Worm (Caenorhabditis elegans) whole organism, L2 larva: ENCODE results near the gene T19C4.1.

Experiments used
- R02D3.7 ChIP-seq: fragments of 150-350 bp; optimal IDR thresholded peaks from 2 replicates; lab custom pipeline; 2014; ENCODE audit warnings: missing biosample characterization, missing genetic modification characterization
- aly-2 ChIP-seq: fragments of 150-350 bp; optimal IDR thresholded peaks from 2 replicates; lab custom pipeline; 2014; ENCODE audit warnings: missing biosample characterization, missing genetic modification characterization
- ama-1 ChIP-seq: fragments of 150-350 bp; optimal IDR thresholded peaks from 2 replicates; lab custom pipeline; 2018; ENCODE audit warnings: inconsistent platforms
- dmd-4 ChIP-seq: sonication (generic microtip); optimal IDR thresholded peaks from 2 replicates; lab custom pipeline; 2017; ENCODE audit warnings: missing biosample characterization, missing genetic modification characterization
- lin-13 ChIP-seq: fragments of 150-350 bp; optimal IDR thresholded peaks from 2 replicates; lab custom pipeline; 2014; ENCODE audit warnings: missing biosample characterization, missing genetic modification reagents, missing genetic modification characterization
- lin-39 ChIP-seq: fragments of 150-350 bp; optimal IDR thresholded peaks from 2 replicates; lab custom pipeline; 2014; ENCODE audit warnings: missing biosample characterization, missing genetic modification reagents, missing genetic modification characterization
- mdl-1 ChIP-seq, 2 experiments: fragments of 150-350 bp in 1 of 2; sonication (generic microtip) in 1 of 2; optimal IDR thresholded peaks; 2 replicates each; lab custom pipeline; 2017; ENCODE audit warnings: missing biosample characterization in 2 of 2, missing genetic modification characterization in 2 of 2
- nhr-237 ChIP-seq: fragments of 150-350 bp; optimal IDR thresholded peaks from 2 replicates; lab custom pipeline; 2014; ENCODE audit warnings: missing biosample characterization, missing genetic modification characterization
- snpc-4 ChIP-seq: fragments of 150-350 bp; optimal IDR thresholded peaks from 2 replicates; lab custom pipeline; 2014; ENCODE audit warnings: missing biosample characterization, missing genetic modification characterization

- TF ChIP-seq snpc-4 (tag; lab: Kevin White, UChicago) (no peak), ama-1 (lab: Kevin White, UChicago) (no peak), R02D3.7 (tag; lab: Kevin White, UChicago) (no peak), lin-13 (GFP tag; lab: Kevin White, UChicago) (no peak), dmd-4 (tag; lab: Kevin White, UChicago) (no peak), mdl-1 (tag; optimal IDR thresholded peaks at IDR 0.05; lab: Kevin White, UChicago) (no peak), nhr-237 (tag; lab: Kevin White, UChicago) (no peak), lin-39 (tag; lab: Kevin White, UChicago) (no peak), aly-2 (tag; lab: Kevin White, UChicago) (no peak)
Measured at ce11 chrV:11177577-11177976, 28.1 kb downstream of the T19C4.1 start, which contains the start of gene gpa-1.
